Fruit fly (Drosophila melanogaster): ENCODE results near the gene CG9519.

dm6 chrX:14812239-14812638 lies 43.9 kb downstream of the CG9519 start:
- TF ChIP-seq dsx (GFP tag; optimal IDR thresholded peaks at IDR 0.05; ENCODE audit: poor library complexity, severe bottlenecking) = no peak
- TF ChIP-seq Sox14 (GFP tag; optimal IDR thresholded peaks at IDR 0.05) = no peak
- no peak for TF ChIP-seq vri (GFP tag; optimal IDR thresholded peaks at IDR 0.05)
- no peak for TF ChIP-seq CG9139 (GFP tag; optimal IDR thresholded peaks at IDR 0.05)
- no peak for TF ChIP-seq CG6854 (GFP tag; optimal IDR thresholded peaks at IDR 0.05)
- peak; percentile 45 for TF ChIP-seq pdm3 (GFP tag; optimal IDR thresholded peaks at IDR 0.05)
- no peak for TF ChIP-seq Hr39 (GFP tag; optimal IDR thresholded peaks at IDR 0.05)
- no peak for TF ChIP-seq Ets96B (tag; optimal IDR thresholded peaks at IDR 0.05)
- no peak for TF ChIP-seq Eip78C (GFP tag)
- peak; percentile 73 for TF ChIP-seq CG32006 (GFP tag; optimal IDR thresholded peaks at IDR 0.05)
- no peak for TF ChIP-seq Smox (GFP tag; optimal IDR thresholded peaks at IDR 0.05)
- TF ChIP-seq fd59A (GFP tag; optimal IDR thresholded peaks at IDR 0.05) = no peak

Data from whole organism, prepupa.